Fruit fly (Drosophila melanogaster) whole organism, embryonic: ENCODE data around the gene CG5516.

ENCODE experiments used
- Aef1 ChIP-seq: fragments of 200-800 bp; sonication (Bioruptor generic); IDR thresholded peaks from 3 replicates; pipeline ENCODE4 v1.3.6; 2022; ENCODE audit warnings: missing biosample characterization, missing genetic modification characterization
- B-H1 ChIP-seq: fragments of 200-800 bp; sonication (Bioruptor generic); IDR thresholded peaks from 3 replicates; pipeline ENCODE4 v1.3.6; 2022; ENCODE audit warnings: missing biosample characterization, missing genetic modification characterization
- CG10462 ChIP-seq: fragments of 200-800 bp; sonication (Bioruptor generic); optimal IDR thresholded peaks from 2 replicates; lab custom pipeline; 2016; ENCODE audit warnings: missing biosample characterization, missing genetic modification characterization
- CG11093 ChIP-seq: fragments of 200-800 bp; sonication (Bioruptor generic); IDR thresholded peaks from 3 replicates; pipeline ENCODE4 v1.3.6; 2022; ENCODE audit warnings: missing biosample characterization, missing genetic modification characterization
- CG11696 ChIP-seq: fragments of 200-800 bp; sonication (Bioruptor generic); IDR thresholded peaks from 2 replicates; pipeline ENCODE4 v1.3.6; 2022; ENCODE audit warnings: missing biosample characterization, missing genetic modification characterization
- CG12299 ChIP-seq: fragments of 200-800 bp; sonication (Bioruptor generic); optimal IDR thresholded peaks from 2 replicates; lab custom pipeline; 2018; ENCODE audit warnings: missing biosample characterization, mild to moderate bottlenecking, missing genetic modification characterization
- CG12769 ChIP-seq: fragments of 200-800 bp; sonication (Bioruptor generic); optimal IDR thresholded peaks from 2 replicates; lab custom pipeline; 2019; ENCODE audit warnings: missing biosample characterization, mild to moderate bottlenecking, missing genetic modification characterization, moderate library complexity
- CG1792 ChIP-seq: fragments of 200-800 bp; sonication (Bioruptor generic); optimal IDR thresholded peaks from 2 replicates; lab custom pipeline; 2016; ENCODE audit warnings: missing biosample characterization, missing genetic modification characterization
- CG2116 ChIP-seq: fragments of 200-800 bp; sonication (Bioruptor generic); optimal IDR thresholded peaks from 3 replicates; lab custom pipeline; 2018; ENCODE audit warnings: missing biosample characterization, mild to moderate bottlenecking, missing genetic modification characterization
- CG33557 ChIP-seq: fragments of 200-800 bp; sonication (Bioruptor generic); optimal IDR thresholded peaks from 2 replicates; lab custom pipeline; 2019; ENCODE audit warnings: missing biosample characterization, mild to moderate bottlenecking, missing genetic modification characterization, moderate library complexity
- CG4854 ChIP-seq: fragments of 200-800 bp; sonication (Bioruptor generic); optimal IDR thresholded peaks from 2 replicates; lab custom pipeline; 2016; ENCODE audit warnings: missing biosample characterization, missing genetic modification characterization, inconsistent platforms
- CG6654 ChIP-seq: fragments of 200-800 bp; sonication (Bioruptor generic); optimal IDR thresholded peaks from 2 replicates; lab custom pipeline; 2017; ENCODE audit warnings: missing biosample characterization, mild to moderate bottlenecking, missing genetic modification characterization
- CG6689 ChIP-seq: fragments of 200-800 bp; sonication (Bioruptor generic); IDR thresholded peaks from 2 replicates; pipeline ENCODE4 v1.3.6; 2022; ENCODE audit warnings: missing biosample characterization, missing genetic modification characterization
- CG7271 ChIP-seq: fragments of 200-800 bp; sonication (Bioruptor generic); optimal IDR thresholded peaks from 2 replicates; lab custom pipeline; 2018; ENCODE audit warnings: missing biosample characterization, mild to moderate bottlenecking, missing genetic modification characterization, moderate library complexity
- CG7357 ChIP-seq: fragments of 200-800 bp; sonication (Bioruptor generic); IDR thresholded peaks from 3 replicates; pipeline ENCODE4 v1.3.6; 2022; ENCODE audit warnings: missing biosample characterization, missing genetic modification characterization
- CG7745 ChIP-seq: fragments of 200-800 bp; sonication (Bioruptor generic); optimal IDR thresholded peaks from 2 replicates; lab custom pipeline; 2018; ENCODE audit warnings: missing biosample characterization, mild to moderate bottlenecking, missing genetic modification characterization, moderate library complexity
- CG7786 ChIP-seq: fragments of 200-800 bp; sonication (Bioruptor generic); optimal IDR thresholded peaks from 2 replicates; lab custom pipeline; 2016; ENCODE audit warnings: missing biosample characterization, missing genetic modification characterization
- CG7928 ChIP-seq: fragments of 200-800 bp; sonication (Bioruptor generic); optimal IDR thresholded peaks from 2 replicates; lab custom pipeline; 2017; ENCODE audit warnings: missing biosample characterization, mild to moderate bottlenecking, missing genetic modification characterization
- CG7987 ChIP-seq: fragments of 200-800 bp; sonication (Bioruptor generic); optimal IDR thresholded peaks from 2 replicates; lab custom pipeline; 2018; ENCODE audit warnings: missing biosample characterization, mild to moderate bottlenecking, missing genetic modification characterization, moderate library complexity
- Doc2 ChIP-seq: fragments of 200-800 bp; sonication (Bioruptor generic); IDR thresholded peaks from 2 replicates; pipeline ENCODE4 v1.3.6; 2022; ENCODE audit warnings: missing biosample characterization, missing genetic modification characterization
- Dp ChIP-seq: fragments of 200-800 bp; sonication (Bioruptor generic); optimal IDR thresholded peaks from 2 replicates; lab custom pipeline; 2018; ENCODE audit warnings: missing biosample characterization, mild to moderate bottlenecking, missing genetic modification characterization, moderate library complexity
- GATAe ChIP-seq: fragments of 200-800 bp; sonication (Bioruptor generic); conservative IDR thresholded peaks from 2 replicates; pipeline ENCODE4 v1.3.6; 2022; ENCODE audit warnings: missing biosample characterization, missing genetic modification characterization
- H15 ChIP-seq: fragments of 200-800 bp; sonication (Bioruptor generic); IDR thresholded peaks from 3 replicates; pipeline ENCODE4 v1.3.6; 2022; ENCODE audit warnings: missing biosample characterization, missing genetic modification characterization
- HHEX ChIP-seq: fragments of 200-800 bp; sonication (Bioruptor generic); optimal IDR thresholded peaks from 3 replicates; lab custom pipeline; 2017; ENCODE audit warnings: missing biosample characterization, mild to moderate bottlenecking, missing genetic modification characterization, missing genetic modification reagents
- Hey ChIP-seq: fragments of 200-800 bp; sonication (Bioruptor generic); optimal IDR thresholded peaks from 3 replicates; lab custom pipeline; 2018; ENCODE audit warnings: missing biosample characterization, mild to moderate bottlenecking, missing genetic modification characterization
- Lhr ChIP-seq: fragments of 200-800 bp; sonication (Bioruptor generic); optimal IDR thresholded peaks from 3 replicates; lab custom pipeline; 2017; ENCODE audit warnings: mild to moderate bottlenecking, missing biosample characterization, missing genetic modification reagents, missing genetic modification characterization
- MBD-R2 ChIP-seq: fragments of 200-800 bp; sonication (Bioruptor generic); IDR thresholded peaks from 2 replicates; pipeline ENCODE4 v1.3.6; 2022; ENCODE audit warnings: missing biosample characterization, missing genetic modification characterization
- Optix ChIP-seq: fragments of 200-800 bp; sonication (Bioruptor generic); IDR thresholded peaks from 3 replicates; pipeline ENCODE4 v1.3.6; 2022; ENCODE audit warnings: missing biosample characterization, missing genetic modification characterization
- Rx ChIP-seq: fragments of 200-800 bp; sonication (Bioruptor generic); IDR thresholded peaks from 2 replicates; pipeline ENCODE4 v1.3.6; 2022; ENCODE audit warnings: missing biosample characterization, missing genetic modification characterization
- Scr ChIP-seq: fragments of 200-800 bp; sonication (Bioruptor generic); IDR thresholded peaks from 2 replicates; pipeline ENCODE4 v1.3.6; 2022; ENCODE audit warnings: missing biosample characterization, missing genetic modification characterization; ENCODE audit not compliant: partially characterized antibody
- ac ChIP-seq: fragments of 200-800 bp; sonication (Bioruptor generic); optimal IDR thresholded peaks from 3 replicates; lab custom pipeline; 2017; ENCODE audit warnings: missing biosample characterization, mild to moderate bottlenecking, missing genetic modification characterization
- cas ChIP-seq: fragments of 200-800 bp; sonication (Bioruptor generic); IDR thresholded peaks from 2 replicates; pipeline ENCODE4 v1.3.6; 2022; ENCODE audit warnings: missing biosample characterization, missing genetic modification characterization
- caup ChIP-seq: fragments of 200-800 bp; sonication (Bioruptor generic); optimal IDR thresholded peaks from 3 replicates; lab custom pipeline; 2017; ENCODE audit warnings: missing biosample characterization, mild to moderate bottlenecking, missing genetic modification characterization, moderate library complexity; ENCODE audit not compliant: severe bottlenecking
- cg ChIP-seq: fragments of 200-800 bp; sonication (Bioruptor generic); optimal IDR thresholded peaks from 3 replicates; lab custom pipeline; 2019; ENCODE audit warnings: missing biosample characterization, mild to moderate bottlenecking, missing genetic modification characterization, moderate library complexity
- chinmo ChIP-seq: fragments of 200-800 bp; sonication (Bioruptor generic); IDR thresholded peaks from 4 replicates; pipeline ENCODE4 v1.3.6; 2022; ENCODE audit warnings: missing biosample characterization, missing genetic modification characterization; ENCODE audit not compliant: partially characterized antibody
- da ChIP-seq: fragments of 200-800 bp; sonication (Bioruptor generic); optimal IDR thresholded peaks from 2 replicates; lab custom pipeline; 2016; ENCODE audit warnings: missing biosample characterization, missing genetic modification characterization
- dati ChIP-seq: fragments of 200-800 bp; sonication (Bioruptor generic); IDR thresholded peaks from 2 replicates; pipeline ENCODE4 v1.3.6; 2022; ENCODE audit warnings: missing biosample characterization, missing genetic modification characterization
- eyg ChIP-seq: fragments of 200-800 bp; sonication (Bioruptor generic); optimal IDR thresholded peaks from 3 replicates; lab custom pipeline; 2016; ENCODE audit warnings: missing biosample characterization, missing genetic modification characterization
- fd3F ChIP-seq: fragments of 200-800 bp; sonication (Bioruptor generic); optimal IDR thresholded peaks from 2 replicates; lab custom pipeline; 2018; ENCODE audit warnings: missing biosample characterization, mild to moderate bottlenecking, missing genetic modification characterization, moderate library complexity
- fu2 ChIP-seq: fragments of 200-800 bp; sonication (Bioruptor generic); optimal IDR thresholded peaks from 2 replicates; lab custom pipeline; 2016; ENCODE audit warnings: missing biosample characterization, missing genetic modification characterization
- h ChIP-seq: fragments of >200 bp; optimal IDR thresholded peaks from 2 replicates; lab custom pipeline; 2017
- hth ChIP-seq: fragments of >200 bp; optimal IDR thresholded peaks from 2 replicates; lab custom pipeline; 2017; ENCODE audit warnings: inconsistent platforms
- klu ChIP-seq: fragments of 200-800 bp; sonication (Bioruptor generic); IDR thresholded peaks from 2 replicates; pipeline ENCODE4 v1.3.6; 2022; ENCODE audit warnings: missing biosample characterization, missing genetic modification characterization
- mam ChIP-seq: fragments of 200-800 bp; sonication (Bioruptor generic); optimal IDR thresholded peaks from 3 replicates; lab custom pipeline; 2016; ENCODE audit warnings: missing biosample characterization, missing genetic modification characterization
- nau ChIP-seq: fragments of 200-800 bp; sonication (Bioruptor generic); optimal IDR thresholded peaks from 3 replicates; lab custom pipeline; 2017; ENCODE audit warnings: missing biosample characterization, mild to moderate bottlenecking, missing genetic modification characterization, missing genetic modification reagents
- pzg ChIP-seq: fragments of 200-800 bp; sonication (Bioruptor generic); optimal IDR thresholded peaks from 3 replicates; lab custom pipeline; 2018; ENCODE audit warnings: missing biosample characterization, mild to moderate bottlenecking, missing genetic modification characterization, moderate library complexity
- rib ChIP-seq: fragments of 200-800 bp; sonication (Bioruptor generic); IDR thresholded peaks from 2 replicates; pipeline ENCODE4 v1.3.6; 2022; ENCODE audit warnings: missing biosample characterization, missing genetic modification characterization
- ro ChIP-seq: fragments of 200-800 bp; sonication (Bioruptor generic); IDR thresholded peaks from 2 replicates; pipeline ENCODE4 v1.3.6; 2022; ENCODE audit warnings: missing biosample characterization, missing genetic modification characterization
- slbo ChIP-seq: fragments of 200-800 bp; sonication (Bioruptor generic); IDR thresholded peaks from 2 replicates; pipeline ENCODE4 v1.3.6; 2022; ENCODE audit warnings: missing biosample characterization, missing genetic modification characterization
- toy ChIP-seq: fragments of 200-800 bp; sonication (Bioruptor generic); IDR thresholded peaks from 2 replicates; pipeline ENCODE4 v1.3.6; 2022; ENCODE audit warnings: missing biosample characterization, missing genetic modification characterization
- usp ChIP-seq: fragments of >200 bp; optimal IDR thresholded peaks from 2 replicates; lab custom pipeline; 2017; ENCODE audit warnings: missing biosample characterization, missing genetic modification characterization
- z ChIP-seq: fragments of 200-800 bp; sonication (Bioruptor generic); IDR thresholded peaks from 3 replicates; pipeline ENCODE4 v1.3.6; 2022; ENCODE audit warnings: missing biosample characterization, missing genetic modification characterization
- zen ChIP-seq: fragments of 200-800 bp; sonication (Bioruptor generic); optimal IDR thresholded peaks from 3 replicates; lab custom pipeline; 2018; ENCODE audit warnings: missing biosample characterization, mild to moderate bottlenecking, missing genetic modification characterization, moderate library complexity

The CG5516 gene

dm6 chr3R:15974235-15974634, 10.6 kb downstream of the CG5516 start (continued):
- TF ChIP-seq GATAe (GFP tag; lab: Robert Waterston, UW): no peak
- TF ChIP-seq nau: peak; percentile 75
- peak; percentile 71 for TF ChIP-seq CG1792 (GFP tag; lab: Kevin White, UChicago)
- no peak for TF ChIP-seq Aef1 (GFP tag; lab: Robert Waterston, UW)
- no peak for TF ChIP-seq chinmo (GFP tag; lab: Robert Waterston, UW)
- peak; percentile 8 for TF ChIP-seq CG2116 (GFP tag; lab: Kevin White, UChicago)
- TF ChIP-seq B-H1 (GFP tag; lab: Robert Waterston, UW): no peak
- peak; percentile 64 for TF ChIP-seq zen (tag; lab: Kevin White, UChicago)
- TF ChIP-seq CG7271: no peak
- TF ChIP-seq z (GFP tag; lab: Robert Waterston, UW): no peak
- no peak for TF ChIP-seq Doc2
- TF ChIP-seq hth (lab: Kevin White, UChicago): no peak
- no peak for TF ChIP-seq slbo (GFP tag; lab: Robert Waterston, UW)
- no peak for TF ChIP-seq dati (GFP tag; lab: Robert Waterston, UW)
- peak; percentile 79 for TF ChIP-seq CG7786 (GFP tag; lab: Kevin White, UChicago)
- TF ChIP-seq CG10462 (GFP tag; lab: Kevin White, UChicago): peak; percentile 66
- TF ChIP-seq cg: no peak
- peak; percentile 76 for TF ChIP-seq eyg (GFP tag; lab: Kevin White, UChicago)
- peak; percentile 20 for TF ChIP-seq CG33557 (GFP tag; lab: Kevin White, UChicago)
- peak; percentile 67 for TF ChIP-seq CG12299 (tag; lab: Kevin White, UChicago)
- no peak for TF ChIP-seq toy
- peak; percentile 58 for TF ChIP-seq CG4854 (GFP tag; lab: Kevin White, UChicago)
- TF ChIP-seq CG11093 (GFP tag; lab: Robert Waterston, UW): peak; percentile 73; the same call in 2 of the 3 replicates
- no peak for TF ChIP-seq klu (GFP tag; lab: Robert Waterston, UW)
- no peak for TF ChIP-seq usp (GFP tag; lab: Kevin White, UChicago)
- peak; percentile 67 for TF ChIP-seq caup (GFP tag; lab: Kevin White, UChicago)
- no peak for TF ChIP-seq Hey (tag; lab: Kevin White, UChicago)
- TF ChIP-seq CG6689 (GFP tag; lab: Robert Waterston, UW): no peak
- TF ChIP-seq HHEX (GFP tag; lab: Kevin White, UChicago): peak; percentile 78
- no peak for TF ChIP-seq H15 (GFP tag; lab: Robert Waterston, UW)
- no peak for TF ChIP-seq rib (GFP tag; lab: Robert Waterston, UW)
- no peak for TF ChIP-seq CG11696 (GFP tag; lab: Robert Waterston, UW)
- TF ChIP-seq mam: peak; percentile 77
- peak; percentile 69 for TF ChIP-seq da (GFP tag; lab: Kevin White, UChicago)
- no peak for TF ChIP-seq ro (GFP tag; lab: Robert Waterston, UW)
- TF ChIP-seq CG12769 (tag; lab: Kevin White, UChicago): peak; percentile 83
- TF ChIP-seq Scr (GFP tag; lab: Robert Waterston, UW): no peak
- no peak for TF ChIP-seq Dp (GFP tag; lab: Kevin White, UChicago)
- TF ChIP-seq CG7987 (GFP tag; lab: Kevin White, UChicago): no peak
- TF ChIP-seq Optix (GFP tag; lab: Robert Waterston, UW): no peak
- TF ChIP-seq Lhr: peak; percentile 19
- TF ChIP-seq ac: peak; percentile 38
- peak; percentile 38 for TF ChIP-seq CG6654 (GFP tag; lab: Kevin White, UChicago)
- no peak for TF ChIP-seq CG7928 (GFP tag; lab: Kevin White, UChicago)
- no peak for TF ChIP-seq MBD-R2 (GFP tag; lab: Robert Waterston, UW)
- TF ChIP-seq pzg: no peak
- TF ChIP-seq CG7745 (tag; lab: Kevin White, UChicago): no peak
- peak; percentile 80 for TF ChIP-seq fd3F (GFP tag; lab: Kevin White, UChicago)
- TF ChIP-seq h (lab: Kevin White, UChicago): no peak
- peak; percentile 64 for TF ChIP-seq fu2 (GFP tag; lab: Kevin White, UChicago)
- TF ChIP-seq CG7357: peak; percentile 80
- TF ChIP-seq Rx (GFP tag; lab: Robert Waterston, UW): no peak
- no peak for TF ChIP-seq cas (GFP tag; lab: Robert Waterston, UW)
